Fruit fly (Drosophila melanogaster) S2 (cell line): ENCODE results near the gene CG11456.

Experiments used
- CG8478 ChIP-seq: fragments of >200 bp; optimal IDR thresholded peaks from 2 replicates; lab custom pipeline; 2018
- CTCF ChIP-seq, 2 experiments: fragments of >200 bp; optimal IDR thresholded peaks; 2 replicates each; lab custom pipeline; 2018

DNA sequence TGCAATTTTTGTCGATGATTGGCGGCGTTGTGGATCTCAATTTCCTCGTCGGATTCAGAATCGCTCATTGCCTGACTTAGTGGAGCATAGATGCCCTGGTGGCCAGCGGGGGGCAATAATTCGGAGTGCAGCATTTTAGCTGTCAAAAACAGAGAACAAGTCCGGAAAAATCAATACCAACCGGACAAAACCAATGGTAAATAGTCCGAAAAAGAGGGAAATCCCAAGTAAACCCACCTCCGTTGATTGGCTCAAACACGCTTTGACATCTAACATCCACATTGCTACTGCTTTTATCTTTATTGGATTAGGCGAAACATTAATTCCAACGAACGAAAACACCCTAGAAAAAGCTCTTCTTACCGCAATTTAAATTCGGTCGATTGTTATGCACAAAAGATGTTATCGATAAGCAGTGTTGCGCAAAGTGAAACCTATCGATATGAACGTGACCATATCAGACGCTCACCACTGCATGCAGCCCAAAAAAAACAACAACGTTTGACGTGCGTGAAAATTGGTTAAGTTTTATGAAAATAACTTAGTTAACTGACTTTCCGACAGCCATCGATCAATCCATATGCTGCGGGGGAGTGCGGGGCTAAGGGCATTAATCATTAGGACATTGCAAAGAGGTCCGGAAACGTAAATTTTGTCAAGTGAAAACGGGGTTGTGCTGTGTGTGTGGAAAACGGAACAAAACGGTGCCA lies 26.0 kb upstream of the CG11456 start, which contains the start of the genes CG3618 and Pka-R1:
- no peak for TF ChIP-seq CTCF (optimal IDR thresholded peaks at IDR 0.05; lab: Kevin White, UChicago)
- TF ChIP-seq CG8478 (lab: Kevin White, UChicago), result no peak
